Worm (Caenorhabditis elegans) whole organism, L2 larva: ENCODE results near the gene trxr-1.

Experiments
- C34F6.9 ChIP-seq: fragments of 150-350 bp; optimal IDR thresholded peaks from 2 replicates; lab custom pipeline; 2014; ENCODE audit warnings: missing biosample characterization, missing genetic modification characterization
- F13H6.1 ChIP-seq: sonication (generic microtip); optimal IDR thresholded peaks from 2 replicates; lab custom pipeline; 2016; ENCODE audit warnings: missing genetic modification characterization, missing compliant biosample characterization
- R02D3.7 ChIP-seq: fragments of 150-350 bp; optimal IDR thresholded peaks from 2 replicates; lab custom pipeline; 2014; ENCODE audit warnings: missing biosample characterization, missing genetic modification characterization
- Y55F3AM.14 ChIP-seq: fragments of 200-800 bp; sonication (Bioruptor generic); optimal IDR thresholded peaks from 2 replicates; lab custom pipeline; 2018; ENCODE audit warnings: mild to moderate bottlenecking, missing genetic modification characterization, missing compliant biosample characterization
- ZK546.5 ChIP-seq: sonication (generic microtip); optimal IDR thresholded peaks from 2 replicates; lab custom pipeline; 2017; ENCODE audit warnings: missing biosample characterization, missing genetic modification characterization
- alr-1 ChIP-seq: fragments of 150-350 bp; optimal IDR thresholded peaks from 2 replicates; lab custom pipeline; 2014; ENCODE audit warnings: missing biosample characterization, missing genetic modification characterization
- ama-1 ChIP-seq: fragments of 150-350 bp; optimal IDR thresholded peaks from 2 replicates; lab custom pipeline; 2018; ENCODE audit warnings: inconsistent platforms
- blmp-1 ChIP-seq: sonication (generic microtip); optimal IDR thresholded peaks from 2 replicates; lab custom pipeline; 2017; ENCODE audit warnings: missing genetic modification characterization, mild to moderate bottlenecking, missing compliant biosample characterization, antibody characterized with exemption, moderate library complexity; ENCODE audit not compliant: insufficient read depth
- ceh-16 ChIP-seq: fragments of 150-350 bp; optimal IDR thresholded peaks from 2 replicates; lab custom pipeline; 2014; ENCODE audit warnings: missing biosample characterization, missing genetic modification characterization
- ceh-82 ChIP-seq: fragments of 150-350 bp; optimal IDR thresholded peaks from 2 replicates; lab custom pipeline; 2014; ENCODE audit warnings: missing biosample characterization, missing genetic modification characterization
- crh-2 ChIP-seq: sonication (generic microtip); optimal IDR thresholded peaks from 2 replicates; lab custom pipeline; 2017; ENCODE audit warnings: missing biosample characterization, missing genetic modification characterization
- dmd-4 ChIP-seq: sonication (generic microtip); optimal IDR thresholded peaks from 2 replicates; lab custom pipeline; 2017; ENCODE audit warnings: missing biosample characterization, missing genetic modification characterization
- egl-27 ChIP-seq: sonication (generic microtip); optimal IDR thresholded peaks from 3 replicates; lab custom pipeline; 2017; ENCODE audit warnings: missing biosample characterization, missing genetic modification reagents, missing genetic modification characterization
- elt-1 ChIP-seq: fragments of 150-350 bp; optimal IDR thresholded peaks from 2 replicates; lab custom pipeline; 2014; ENCODE audit warnings: missing biosample characterization, missing genetic modification characterization
- fos-1 ChIP-seq: fragments of 150-350 bp; optimal IDR thresholded peaks from 2 replicates; lab custom pipeline; 2014; ENCODE audit warnings: missing biosample characterization, missing genetic modification characterization
- gmeb-1 ChIP-seq: fragments of 150-350 bp; optimal IDR thresholded peaks from 2 replicates; lab custom pipeline; 2014; ENCODE audit warnings: missing biosample characterization, missing genetic modification characterization
- lin-11 ChIP-seq: fragments of 150-350 bp; sonication (generic microtip); optimal IDR thresholded peaks from 2 replicates; lab custom pipeline; 2014; ENCODE audit warnings: missing biosample characterization, missing genetic modification characterization, inconsistent platforms, mixed read lengths
- lin-13 ChIP-seq: fragments of 150-350 bp; optimal IDR thresholded peaks from 2 replicates; lab custom pipeline; 2014; ENCODE audit warnings: missing biosample characterization, missing genetic modification reagents, missing genetic modification characterization
- lsy-2 ChIP-seq, 2 experiments: fragments of 150-350 bp in 1 of 2; sonication (generic microtip) in 1 of 2; optimal IDR thresholded peaks; 2 replicates each; lab custom pipeline; 2014 to 2017; ENCODE audit warnings: missing biosample characterization in 2 of 2, missing genetic modification characterization in 2 of 2
- mab-5 ChIP-seq: fragments of 150-350 bp; optimal IDR thresholded peaks from 2 replicates; lab custom pipeline; 2014; ENCODE audit warnings: missing biosample characterization, missing genetic modification characterization
- mdl-1 ChIP-seq, 2 experiments: fragments of 150-350 bp in 1 of 2; sonication (generic microtip) in 1 of 2; optimal IDR thresholded peaks; 2 replicates each; lab custom pipeline; 2017; ENCODE audit warnings: missing biosample characterization in 2 of 2, missing genetic modification characterization in 2 of 2
- nhr-10 ChIP-seq: sonication (generic microtip); optimal IDR thresholded peaks from 2 replicates; lab custom pipeline; 2017; ENCODE audit warnings: missing biosample characterization, missing genetic modification characterization
- nhr-11 ChIP-seq: fragments of 150-350 bp; optimal IDR thresholded peaks from 2 replicates; lab custom pipeline; 2014; ENCODE audit warnings: missing biosample characterization, missing genetic modification characterization
- nhr-12 ChIP-seq: fragments of 150-350 bp; optimal IDR thresholded peaks from 2 replicates; lab custom pipeline; 2014; ENCODE audit warnings: missing biosample characterization, missing genetic modification characterization
- nhr-129 ChIP-seq: fragments of 150-350 bp; optimal IDR thresholded peaks from 2 replicates; lab custom pipeline; 2014; ENCODE audit warnings: missing biosample characterization, missing genetic modification characterization
- nhr-21 ChIP-seq: fragments of 150-350 bp; optimal IDR thresholded peaks from 2 replicates; lab custom pipeline; 2014; ENCODE audit warnings: missing biosample characterization, missing genetic modification characterization
- nhr-23 ChIP-seq: fragments of 150-350 bp; optimal IDR thresholded peaks from 2 replicates; lab custom pipeline; 2014; ENCODE audit warnings: missing biosample characterization, missing genetic modification reagents, missing genetic modification characterization
- nhr-25 ChIP-seq: fragments of 150-350 bp; sonication (generic microtip); optimal IDR thresholded peaks from 3 replicates; lab custom pipeline; 2014; ENCODE audit warnings: missing biosample characterization, missing genetic modification characterization
- nhr-77 ChIP-seq: fragments of 150-350 bp; optimal IDR thresholded peaks from 2 replicates; lab custom pipeline; 2014; ENCODE audit warnings: missing biosample characterization, missing genetic modification characterization
- peb-1 ChIP-seq: fragments of 150-350 bp; optimal IDR thresholded peaks from 2 replicates; lab custom pipeline; 2014; ENCODE audit warnings: missing biosample characterization, missing genetic modification characterization
- sem-4 ChIP-seq: fragments of 150-350 bp; optimal IDR thresholded peaks from 2 replicates; lab custom pipeline; 2014; ENCODE audit warnings: missing biosample characterization, missing genetic modification reagents, missing genetic modification characterization
- sma-3 ChIP-seq: sonication (generic microtip); optimal IDR thresholded peaks from 2 replicates; lab custom pipeline; 2016; ENCODE audit warnings: missing genetic modification reagents, missing genetic modification characterization, missing compliant biosample characterization
- sma-9 ChIP-seq, 2 experiments: fragments of 150-350 bp in 1 of 2; sonication (generic microtip) in 1 of 2; optimal IDR thresholded peaks; 2 replicates each; lab custom pipeline; 2014 to 2016; ENCODE audit warnings: missing genetic modification characterization in 2 of 2, mild to moderate bottlenecking in 1 of 2, missing biosample characterization in 1 of 2, missing compliant biosample characterization in 1 of 2, missing genetic modification reagents in 1 of 2, moderate library complexity in 1 of 2
- unc-39 ChIP-seq: fragments of 150-350 bp; optimal IDR thresholded peaks from 2 replicates; lab custom pipeline; 2014; ENCODE audit warnings: missing biosample characterization, missing genetic modification characterization
- unc-55 ChIP-seq: fragments of 150-350 bp; sonication (generic microtip); optimal IDR thresholded peaks from 3 replicates; lab custom pipeline; 2014; ENCODE audit warnings: missing biosample characterization, missing genetic modification reagents, missing genetic modification characterization
- unc-62 ChIP-seq: fragments of 150-350 bp; optimal IDR thresholded peaks from 2 replicates; lab custom pipeline; 2014; ENCODE audit warnings: missing biosample characterization, missing genetic modification reagents, missing genetic modification characterization
- zag-1 ChIP-seq: fragments of 150-350 bp; optimal IDR thresholded peaks from 2 replicates; lab custom pipeline; 2014; ENCODE audit warnings: missing biosample characterization, missing genetic modification characterization
- ztf-1 ChIP-seq: fragments of 200-800 bp; sonication (Bioruptor generic); conservative IDR thresholded peaks from 2 replicates; pipeline ENCODE4 v1.3.6; 2022; ENCODE audit warnings: missing genetic modification characterization, missing compliant biosample characterization
- ztf-11 ChIP-seq: sonication (generic microtip); optimal IDR thresholded peaks from 2 replicates; lab custom pipeline; 2017; ENCODE audit warnings: missing biosample characterization, missing genetic modification characterization
- ztf-4 ChIP-seq: fragments of 150-350 bp; optimal IDR thresholded peaks from 2 replicates; lab custom pipeline; 2014; ENCODE audit warnings: missing biosample characterization, missing genetic modification characterization

Gene trxr-1

DNA sequence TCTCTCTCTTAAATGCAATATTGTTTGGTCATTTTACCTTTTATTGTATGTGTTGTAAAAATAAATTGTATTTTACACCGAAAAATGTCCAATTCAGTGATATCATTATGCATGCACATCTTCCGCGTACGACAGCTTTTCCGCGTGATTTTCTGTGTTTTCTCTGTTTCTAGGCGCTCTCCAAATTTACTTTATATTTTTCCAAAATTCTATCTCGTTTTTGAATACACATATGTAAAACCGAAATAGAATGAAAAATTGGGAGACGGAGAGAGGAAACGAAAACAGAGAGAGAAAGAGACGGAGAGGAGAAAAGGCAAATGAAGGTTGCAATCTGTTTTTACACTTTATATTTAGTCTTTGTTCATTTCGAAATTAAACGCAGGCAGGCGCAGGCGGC, 4.7 kb downstream of the trxr-1 start (continued):
- TF ChIP-seq nhr-21 (no peak), unc-55 (GFP tag; lab: Kevin White, UChicago) (peak; percentile 71), lin-13 (GFP tag; lab: Kevin White, UChicago) (no peak), C34F6.9 (tag; lab: Kevin White, UChicago) (peak; percentile 88), nhr-23 (tag; lab: Kevin White, UChicago) (no peak), mab-5 (tag; lab: Kevin White, UChicago) (no peak), ceh-16 (tag; lab: Kevin White, UChicago) (no peak), nhr-10 (tag; lab: Kevin White, UChicago) (no peak), egl-27 (tag; lab: Kevin White, UChicago) (no peak), blmp-1 (tag; lab: Kevin White, UChicago) (no peak), nhr-25 (tag; lab: Kevin White, UChicago) (peak; percentile 63), ZK546.5 (no peak), ztf-11 (no peak)

DNA sequence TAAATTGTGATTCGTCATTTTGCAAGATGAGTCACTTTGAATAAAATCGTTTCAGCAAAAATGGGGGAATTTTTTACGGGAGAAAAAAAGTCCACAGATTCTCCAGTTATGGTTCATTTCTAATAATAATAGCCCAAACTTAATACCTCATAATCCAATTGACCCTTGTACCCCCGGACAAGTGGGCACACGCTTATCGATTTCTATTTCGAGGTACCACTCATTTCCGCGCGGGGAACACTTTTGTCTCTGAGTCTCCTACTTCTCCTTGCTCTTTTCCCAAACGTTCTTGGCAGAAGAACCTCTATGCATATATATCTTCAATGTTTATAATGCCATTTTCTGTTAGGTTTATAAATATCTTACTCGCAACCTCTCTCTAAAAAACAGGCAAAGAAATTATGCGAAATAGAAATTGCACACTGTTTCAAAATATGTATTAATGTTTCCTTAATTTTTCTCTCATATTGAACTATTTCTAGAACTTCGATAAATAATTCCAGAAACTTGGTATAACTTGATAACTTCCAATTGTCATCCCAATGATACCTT, 5.4 kb downstream of the trxr-1 start, which contains the start of gene gldi-4:
Gene gldi-4 (plus strand): TSS at position 502 of the 552 bp plus-strand sequence.
- TF ChIP-seq ztf-4 (tag; lab: Kevin White, UChicago) (no peak), fos-1 (tag; lab: Kevin White, UChicago) (no peak), lin-11 (no peak), unc-62 (GFP tag; lab: Kevin White, UChicago) (no peak), dmd-4 (tag; lab: Kevin White, UChicago) (no peak), sem-4 (no peak), F13H6.1 (tag; lab: Kevin White, UChicago) (no peak), R02D3.7 (tag; lab: Kevin White, UChicago) (no peak), unc-55 (GFP tag; lab: Kevin White, UChicago) (no peak), ama-1 (no peak), nhr-77 (tag; lab: Kevin White, UChicago) (no peak), peb-1 (tag; lab: Kevin White, UChicago) (no peak), nhr-12 (tag; lab: Kevin White, UChicago) (no peak), blmp-1 (tag; lab: Kevin White, UChicago) (no peak), sma-9 (GFP tag; optimal IDR thresholded peaks at IDR 0.05; lab: Kevin White, UChicago) (no peak), sma-9 (tag; optimal IDR thresholded peaks at IDR 0.05; lab: Kevin White, UChicago) (no peak)

DNA sequence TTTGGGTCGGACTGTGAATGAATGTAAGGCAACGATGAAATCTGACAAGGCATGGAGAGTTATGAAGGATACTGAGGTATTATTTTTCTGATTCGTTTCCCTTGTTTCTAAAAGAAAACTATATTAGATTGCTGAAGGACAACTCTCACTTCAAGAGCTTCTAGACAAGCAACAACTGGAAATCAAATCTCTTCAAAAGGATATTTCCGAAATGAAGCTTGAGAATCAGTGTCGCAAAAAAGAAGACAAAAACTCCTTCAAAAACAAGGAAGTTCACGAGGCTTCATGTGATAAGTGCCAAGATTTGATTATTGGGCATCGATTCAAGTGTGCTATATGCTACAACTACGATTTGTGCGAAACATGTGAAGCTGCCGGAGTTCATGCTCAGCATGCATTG, 6.9 kb downstream of the trxr-1 start:
- TF ChIP-seq unc-39: no peak
- TF ChIP-seq ztf-11: no peak
- TF ChIP-seq nhr-25 (tag; lab: Kevin White, UChicago): no peak
- no peak for TF ChIP-seq nhr-11 (tag; lab: Kevin White, UChicago)
- TF ChIP-seq gmeb-1 (tag; lab: Kevin White, UChicago): no peak
- no peak for TF ChIP-seq alr-1 (tag; lab: Kevin White, UChicago)
- no peak for TF ChIP-seq zag-1 (tag; lab: Kevin White, UChicago)
- TF ChIP-seq sma-9 (GFP tag; optimal IDR thresholded peaks at IDR 0.05; lab: Kevin White, UChicago): no peak
- TF ChIP-seq sma-9 (tag; optimal IDR thresholded peaks at IDR 0.05; lab: Kevin White, UChicago): no peak
- no peak for TF ChIP-seq lin-13 (GFP tag; lab: Kevin White, UChicago)
- no peak for TF ChIP-seq ztf-1 (GFP tag; lab: Robert Waterston, UW)
- no peak for TF ChIP-seq egl-27 (tag; lab: Kevin White, UChicago)
- TF ChIP-seq ceh-82 (tag; lab: Kevin White, UChicago): no peak

ce11 chrIV:7020630-7021029, 8.9 kb downstream of the trxr-1 start:
- TF ChIP-seq zag-1 (tag; lab: Kevin White, UChicago) (no peak), C34F6.9 (tag; lab: Kevin White, UChicago) (peak; percentile 25), mdl-1 (tag; optimal IDR thresholded peaks at IDR 0.05; lab: Kevin White, UChicago) (peak in 1 of 2 experiments; percentile 22), alr-1 (tag; lab: Kevin White, UChicago) (no peak), peb-1 (tag; lab: Kevin White, UChicago) (no peak), blmp-1 (tag; lab: Kevin White, UChicago) (no peak), F13H6.1 (tag; lab: Kevin White, UChicago) (peak; percentile 25), nhr-12 (tag; lab: Kevin White, UChicago) (no peak), crh-2 (peak; percentile 50), R02D3.7 (tag; lab: Kevin White, UChicago) (no peak), fos-1 (tag; lab: Kevin White, UChicago) (peak; percentile 24), nhr-129 (tag; lab: Kevin White, UChicago) (peak; percentile 45), lsy-2 (tag; optimal IDR thresholded peaks at IDR 0.05; lab: Kevin White, UChicago) (peak in 1 of 2 experiments; percentile 29), nhr-25 (tag; lab: Kevin White, UChicago) (peak; percentile 53), gmeb-1 (tag; lab: Kevin White, UChicago) (peak; percentile 27), Y55F3AM.14 (GFP tag; lab: Kevin White, UChicago) (no peak), sma-9 (GFP tag; optimal IDR thresholded peaks at IDR 0.05; lab: Kevin White, UChicago) (peak; percentile 64), sma-9 (tag; optimal IDR thresholded peaks at IDR 0.05; lab: Kevin White, UChicago) (no peak), elt-1 (tag; lab: Kevin White, UChicago) (no peak), sma-3 (GFP tag; lab: Kevin White, UChicago) (peak; percentile 41), ZK546.5 (no peak)
